Fruit fly (Drosophila melanogaster) whole organism, embryonic: ENCODE results near the gene Faa.

Experiments used
- Abd-B ChIP-seq: fragments of 200-800 bp; sonication (Bioruptor generic); optimal IDR thresholded peaks from 2 replicates; lab custom pipeline; 2018; ENCODE audit warnings: missing biosample characterization, mild to moderate bottlenecking, missing genetic modification characterization, moderate library complexity
- CG10462 ChIP-seq: fragments of 200-800 bp; sonication (Bioruptor generic); optimal IDR thresholded peaks from 2 replicates; lab custom pipeline; 2016; ENCODE audit warnings: missing biosample characterization, missing genetic modification characterization
- CG10565 ChIP-seq: fragments of 200-800 bp; sonication (Bioruptor generic); optimal IDR thresholded peaks from 3 replicates; lab custom pipeline; 2016; ENCODE audit warnings: missing biosample characterization, mild to moderate bottlenecking, missing genetic modification characterization
- CG10979 ChIP-seq: fragments of 200-800 bp; sonication (Bioruptor generic); optimal IDR thresholded peaks from 2 replicates; lab custom pipeline; 2018; ENCODE audit warnings: missing biosample characterization, mild to moderate bottlenecking, missing genetic modification characterization, moderate library complexity
- CG11085 ChIP-seq: fragments of 200-800 bp; sonication (Bioruptor generic); IDR thresholded peaks from 2 replicates; pipeline ENCODE4 v1.3.6; 2022; ENCODE audit warnings: missing biosample characterization, missing genetic modification characterization
- CG12236 ChIP-seq: fragments of 200-800 bp; sonication (Bioruptor generic); optimal IDR thresholded peaks from 2 replicates; lab custom pipeline; 2016; ENCODE audit warnings: missing biosample characterization, missing genetic modification characterization
- CG12942 ChIP-seq: fragments of 200-800 bp; sonication (Bioruptor generic); optimal IDR thresholded peaks from 3 replicates; lab custom pipeline; 2016; ENCODE audit warnings: missing biosample characterization, missing genetic modification characterization
- CG14014 ChIP-seq: fragments of 200-800 bp; sonication (Bioruptor generic); IDR thresholded peaks from 2 replicates; pipeline ENCODE4 v1.3.6; 2022; ENCODE audit warnings: missing biosample characterization, missing genetic modification characterization
- CG14667 ChIP-seq: fragments of 200-800 bp; sonication (Bioruptor generic); IDR thresholded peaks from 2 replicates; pipeline ENCODE4 v1.3.6; 2022; ENCODE audit warnings: missing biosample characterization, missing genetic modification characterization
- CG1792 ChIP-seq: fragments of 200-800 bp; sonication (Bioruptor generic); optimal IDR thresholded peaks from 2 replicates; lab custom pipeline; 2016; ENCODE audit warnings: missing biosample characterization, missing genetic modification characterization
- CG18011 ChIP-seq: fragments of 200-800 bp; sonication (Bioruptor generic); optimal IDR thresholded peaks from 2 replicates; lab custom pipeline; 2017; ENCODE audit warnings: missing biosample characterization, missing genetic modification characterization, mild to moderate bottlenecking, moderate library complexity, missing genotype
- CG18476 ChIP-seq: fragments of 200-800 bp; sonication (Bioruptor generic); optimal IDR thresholded peaks from 2 replicates; lab custom pipeline; 2016; ENCODE audit warnings: missing biosample characterization, mild to moderate bottlenecking, missing genetic modification characterization
- CG2875 ChIP-seq: fragments of 200-800 bp; sonication (Bioruptor generic); optimal IDR thresholded peaks from 2 replicates; lab custom pipeline; 2017; ENCODE audit warnings: missing biosample characterization, mild to moderate bottlenecking, missing genetic modification characterization, missing genetic modification reagents
- CG31388 ChIP-seq: fragments of 200-800 bp; sonication (Bioruptor generic); optimal IDR thresholded peaks from 2 replicates; lab custom pipeline; 2016; ENCODE audit warnings: missing biosample characterization, missing genetic modification characterization
- CG32532 ChIP-seq: fragments of 200-800 bp; sonication (Bioruptor generic); IDR thresholded peaks from 2 replicates; pipeline ENCODE4 v1.3.6; 2022; ENCODE audit warnings: missing biosample characterization, missing genetic modification characterization
- CG33213 ChIP-seq: fragments of 200-800 bp; sonication (Bioruptor generic); optimal IDR thresholded peaks from 3 replicates; lab custom pipeline; 2016; ENCODE audit warnings: missing biosample characterization, missing genetic modification characterization
- CG3995 ChIP-seq: fragments of 200-800 bp; sonication (Bioruptor generic); optimal IDR thresholded peaks from 3 replicates; lab custom pipeline; 2016; ENCODE audit warnings: missing biosample characterization, missing genetic modification characterization
- CG5180 ChIP-seq: fragments of 200-800 bp; sonication (Bioruptor generic); optimal IDR thresholded peaks from 3 replicates; lab custom pipeline; 2017; ENCODE audit warnings: missing biosample characterization, missing genetic modification characterization, mild to moderate bottlenecking, moderate library complexity, missing genetic modification reagents
- CG5953 ChIP-seq: fragments of 200-800 bp; sonication (Bioruptor generic); IDR thresholded peaks from 2 replicates; pipeline ENCODE4 v1.3.6; 2022; ENCODE audit warnings: missing biosample characterization, missing genetic modification characterization
- Dbx ChIP-seq: fragments of 200-800 bp; sonication (Bioruptor generic); IDR thresholded peaks from 3 replicates; pipeline ENCODE4 v1.3.6; 2022; ENCODE audit warnings: missing biosample characterization, missing genetic modification characterization
- Elba2 ChIP-seq: fragments of 200-800 bp; sonication (Bioruptor generic); optimal IDR thresholded peaks from 3 replicates; lab custom pipeline; 2016; ENCODE audit warnings: missing biosample characterization, missing genetic modification characterization
- Fer2 ChIP-seq: fragments of 200-800 bp; sonication (Bioruptor generic); optimal IDR thresholded peaks from 2 replicates; lab custom pipeline; 2018; ENCODE audit warnings: missing biosample characterization, mild to moderate bottlenecking, missing genetic modification characterization, moderate library complexity
- Mes4 ChIP-seq: fragments of 200-800 bp; sonication (Bioruptor generic); optimal IDR thresholded peaks from 2 replicates; lab custom pipeline; 2016; ENCODE audit warnings: missing biosample characterization, missing genetic modification characterization
- Nf-YC ChIP-seq: fragments of 200-800 bp; optimal IDR thresholded peaks from 3 replicates; lab custom pipeline; 2019; ENCODE audit warnings: missing biosample characterization, mild to moderate bottlenecking, missing genetic modification characterization, moderate library complexity
- Poxn ChIP-seq: fragments of 200-800 bp; sonication (Bioruptor generic); IDR thresholded peaks from 2 replicates; pipeline ENCODE4 v1.3.6; 2022; ENCODE audit warnings: missing biosample characterization, missing genetic modification characterization
- Side ChIP-seq: fragments of 200-800 bp; sonication (Bioruptor generic); optimal IDR thresholded peaks from 2 replicates; lab custom pipeline; 2016; ENCODE audit warnings: missing biosample characterization, missing genetic modification characterization
- ara ChIP-seq: fragments of 200-800 bp; sonication (Bioruptor generic); IDR thresholded peaks from 2 replicates; pipeline ENCODE4 v1.3.6; 2022; ENCODE audit warnings: missing biosample characterization, missing genetic modification characterization
- ase ChIP-seq: fragments of 200-800 bp; sonication (Bioruptor generic); IDR thresholded peaks from 3 replicates; pipeline ENCODE4 v1.3.6; 2022; ENCODE audit warnings: missing biosample characterization, missing genetic modification characterization
- bab2 ChIP-seq: fragments of 200-800 bp; sonication (Bioruptor generic); optimal IDR thresholded peaks from 2 replicates; lab custom pipeline; 2016; ENCODE audit warnings: missing biosample characterization, missing genetic modification characterization
- bsh ChIP-seq, 2 experiments: fragments of 200-800 bp; sonication (Bioruptor generic); optimal IDR thresholded peaks; 2 replicates each; lab custom pipeline; 2017 to 2018; ENCODE audit warnings: mild to moderate bottlenecking in 2 of 2, missing biosample characterization in 2 of 2, missing genetic modification characterization in 2 of 2, moderate library complexity in 1 of 2
- cad ChIP-seq: fragments of >200 bp; optimal IDR thresholded peaks from 2 replicates; lab custom pipeline; 2017; ENCODE audit warnings: missing biosample characterization, missing genetic modification characterization
- chinmo ChIP-seq: fragments of 200-800 bp; sonication (Bioruptor generic); IDR thresholded peaks from 4 replicates; pipeline ENCODE4 v1.3.6; 2022; ENCODE audit warnings: missing biosample characterization, missing genetic modification characterization; ENCODE audit not compliant: partially characterized antibody
- croc ChIP-seq: fragments of 200-800 bp; sonication (Bioruptor generic); conservative IDR thresholded peaks from 3 replicates; pipeline ENCODE4 v1.3.6; 2022; ENCODE audit warnings: missing biosample characterization, missing genetic modification characterization
- danr ChIP-seq: fragments of 200-800 bp; sonication (Bioruptor generic); IDR thresholded peaks from 2 replicates; pipeline ENCODE4 v1.3.6; 2022; ENCODE audit warnings: missing biosample characterization, missing genetic modification characterization
- dimm ChIP-seq: fragments of 200-800 bp; sonication (Bioruptor generic); IDR thresholded peaks from 2 replicates; pipeline ENCODE4 v1.3.6; 2022; ENCODE audit warnings: missing biosample characterization, missing genetic modification characterization
- disco-r ChIP-seq: fragments of 200-800 bp; sonication (Bioruptor generic); optimal IDR thresholded peaks from 2 replicates; lab custom pipeline; 2016; ENCODE audit warnings: missing biosample characterization, missing genetic modification characterization
- dysf ChIP-seq: fragments of 200-800 bp; sonication (Bioruptor generic); IDR thresholded peaks from 3 replicates; pipeline ENCODE4 v1.3.6; 2022; ENCODE audit warnings: missing biosample characterization, missing genetic modification characterization
- emc ChIP-seq: fragments of 200-800 bp; sonication (Bioruptor generic); optimal IDR thresholded peaks from 2 replicates; lab custom pipeline; 2016; ENCODE audit warnings: missing biosample characterization, missing genetic modification characterization
- fd64A ChIP-seq: fragments of 200-800 bp; sonication (Bioruptor generic); optimal IDR thresholded peaks from 3 replicates; lab custom pipeline; 2018; ENCODE audit warnings: missing biosample characterization, mild to moderate bottlenecking, missing genetic modification characterization
- gce ChIP-seq: fragments of 200-800 bp; sonication (Bioruptor generic); IDR thresholded peaks from 3 replicates; pipeline ENCODE4 v1.3.6; 2022; ENCODE audit warnings: missing biosample characterization, missing genetic modification characterization
- grau ChIP-seq: fragments of 200-800 bp; optimal IDR thresholded peaks from 3 replicates; lab custom pipeline; 2019; ENCODE audit warnings: missing biosample characterization, mild to moderate bottlenecking, missing genetic modification characterization, moderate library complexity
- ham ChIP-seq: fragments of 200-800 bp; sonication (Bioruptor generic); IDR thresholded peaks from 2 replicates; pipeline ENCODE4 v1.3.6; 2022; ENCODE audit warnings: missing biosample characterization, missing genetic modification characterization
- klu ChIP-seq: fragments of 200-800 bp; sonication (Bioruptor generic); IDR thresholded peaks from 2 replicates; pipeline ENCODE4 v1.3.6; 2022; ENCODE audit warnings: missing biosample characterization, missing genetic modification characterization
- luna ChIP-seq: fragments of 200-800 bp; sonication (Bioruptor generic); optimal IDR thresholded peaks from 2 replicates; lab custom pipeline; 2016; ENCODE audit warnings: missing biosample characterization, missing genetic modification characterization
- nerfin-1 ChIP-seq: fragments of 200-800 bp; sonication (Bioruptor generic); optimal IDR thresholded peaks from 3 replicates; lab custom pipeline; 2019; ENCODE audit warnings: missing biosample characterization, mild to moderate bottlenecking, missing genetic modification characterization, moderate library complexity
- ranshi ChIP-seq: fragments of 200-800 bp; sonication (Bioruptor generic); IDR thresholded peaks from 2 replicates; pipeline ENCODE4 v1.3.6; 2022; ENCODE audit warnings: missing biosample characterization, missing genetic modification characterization
- sqz ChIP-seq: fragments of 200-800 bp; sonication (Bioruptor generic); optimal IDR thresholded peaks from 3 replicates; lab custom pipeline; 2018; ENCODE audit warnings: missing biosample characterization, mild to moderate bottlenecking, missing genetic modification characterization
- ssp ChIP-seq: fragments of 200-800 bp; sonication (Bioruptor generic); IDR thresholded peaks from 2 replicates; pipeline ENCODE4 v1.3.6; 2022; ENCODE audit warnings: missing biosample characterization, missing genetic modification characterization
- tgo ChIP-seq: fragments of 200-800 bp; sonication (Bioruptor generic); IDR thresholded peaks from 3 replicates; pipeline ENCODE4 v1.3.6; 2022; ENCODE audit warnings: missing biosample characterization, missing genetic modification characterization
- wor ChIP-seq: fragments of 200-800 bp; sonication (Bioruptor generic); IDR thresholded peaks from 2 replicates; pipeline ENCODE4 v1.3.6; 2022; ENCODE audit warnings: missing biosample characterization, missing genetic modification characterization
- zen2 ChIP-seq: fragments of 200-800 bp; sonication (Bioruptor generic); IDR thresholded peaks from 3 replicates; pipeline ENCODE4 v1.3.6; 2022; ENCODE audit warnings: missing biosample characterization, missing genetic modification characterization; ENCODE audit not compliant: partially characterized antibody

Gene Faa

DNA sequence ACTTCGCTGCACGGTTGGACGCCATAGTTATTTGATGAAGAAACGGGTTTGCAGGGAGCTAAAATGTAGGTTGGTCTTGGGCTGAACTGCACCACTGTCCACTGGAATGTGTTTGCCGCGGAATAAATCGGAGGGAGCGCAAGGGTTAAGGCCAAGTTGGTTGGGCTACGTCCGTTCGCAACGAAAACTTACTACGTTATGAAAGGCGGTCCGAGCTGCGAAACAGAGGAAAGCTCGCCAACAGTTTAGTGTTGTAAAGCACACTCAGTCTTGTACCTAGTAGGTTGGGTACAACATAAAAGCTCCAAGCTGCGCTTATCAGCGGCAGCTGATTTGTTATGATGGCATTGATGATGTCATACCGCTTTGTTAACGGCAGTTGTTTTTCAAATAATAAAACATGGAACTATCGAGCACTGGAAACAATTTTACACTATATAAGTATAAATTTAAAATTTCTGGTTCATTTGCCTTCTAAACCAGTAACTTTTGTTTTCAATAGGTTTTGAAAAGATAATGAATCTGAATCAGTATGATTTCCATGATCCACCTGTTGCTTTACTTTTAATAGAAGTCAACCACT is 48.5 kb upstream of the Faa start, which contains the start of gene Chd64 (continued):
- no peak for TF ChIP-seq CG10462
- TF ChIP-seq chinmo (GFP tag; lab: Robert Waterston, UW), result peak; percentile 91; the same call in 3 of the 4 replicates
- no peak for TF ChIP-seq bab2 (GFP tag; lab: Kevin White, UChicago)
- no peak for TF ChIP-seq CG14667
- TF ChIP-seq emc, result no peak
- TF ChIP-seq luna, result no peak
- TF ChIP-seq Fer2 (tag; lab: Kevin White, UChicago), result no peak
- TF ChIP-seq ranshi (GFP tag; lab: Robert Waterston, UW), result no peak
- no peak for TF ChIP-seq CG18011
- no peak for TF ChIP-seq CG2875
- TF ChIP-seq CG10565 (GFP tag; lab: Kevin White, UChicago), result no peak
- no peak for TF ChIP-seq CG31388 (GFP tag; lab: Kevin White, UChicago)
- no peak for TF ChIP-seq CG5180 (GFP tag; lab: Kevin White, UChicago)
- TF ChIP-seq wor, result no peak
- TF ChIP-seq fd64A, result no peak
- TF ChIP-seq CG32532, result no peak; the same call in none of the 2 replicates
- TF ChIP-seq ham (GFP tag; lab: Robert Waterston, UW), result no peak
- peak; percentile 13 for TF ChIP-seq CG10979
- TF ChIP-seq CG33213 (GFP tag; lab: Kevin White, UChicago), result no peak
- TF ChIP-seq zen2 (GFP tag; lab: Robert Waterston, UW), result peak; percentile 74; the same call in 2 of the 3 replicates
- no peak for TF ChIP-seq CG12236 (GFP tag; lab: Kevin White, UChicago)
- TF ChIP-seq croc (GFP tag; lab: Robert Waterston, UW), result no peak
- TF ChIP-seq CG5953 (GFP tag; lab: Robert Waterston, UW), result no peak
- no peak for TF ChIP-seq CG12942
- peak; percentile 48 for TF ChIP-seq Nf-YC (tag; lab: Kevin White, UChicago)
- TF ChIP-seq Elba2 (GFP tag; lab: Kevin White, UChicago), result no peak
- TF ChIP-seq danr (GFP tag; lab: Robert Waterston, UW), result no peak
- peak; percentile 38; the same call in 1 of the 3 replicates for TF ChIP-seq dysf (GFP tag; lab: Robert Waterston, UW)
- TF ChIP-seq Side (GFP tag; lab: Kevin White, UChicago), result peak; percentile 41
- TF ChIP-seq CG18476 (GFP tag; lab: Kevin White, UChicago), result peak; percentile 6
- TF ChIP-seq Poxn (GFP tag; lab: Robert Waterston, UW), result no peak
- peak; percentile 5 for TF ChIP-seq CG1792 (GFP tag; lab: Kevin White, UChicago)
- TF ChIP-seq dimm (GFP tag; lab: Robert Waterston, UW), result no peak
- TF ChIP-seq disco-r (GFP tag; lab: Kevin White, UChicago), result no peak
- no peak for TF ChIP-seq ssp
- TF ChIP-seq cad (GFP tag; lab: Kevin White, UChicago), result no peak
- TF ChIP-seq CG11085, result peak; percentile 9; the same call in 1 of the 2 replicates
- no peak for TF ChIP-seq ara (GFP tag; lab: Robert Waterston, UW)
- TF ChIP-seq gce, result no peak
- no peak for TF ChIP-seq Mes4 (GFP tag; lab: Kevin White, UChicago)
- TF ChIP-seq CG3995 (GFP tag; lab: Kevin White, UChicago), result no peak
- no peak for TF ChIP-seq sqz (GFP tag; lab: Kevin White, UChicago)
- TF ChIP-seq grau (tag; lab: Kevin White, UChicago), result peak; percentile 52
- TF ChIP-seq Abd-B, result no peak
- TF ChIP-seq tgo (GFP tag; lab: Robert Waterston, UW), result peak; percentile 46; the same call in 1 of the 3 replicates
- no peak for TF ChIP-seq nerfin-1 (tag; lab: Kevin White, UChicago)
- TF ChIP-seq bsh (GFP tag; optimal IDR thresholded peaks at IDR 0.05; lab: Kevin White, UChicago), result no peak
- no peak for TF ChIP-seq ase (GFP tag; lab: Robert Waterston, UW)
- TF ChIP-seq CG14014 (GFP tag; lab: Robert Waterston, UW), result no peak; the same call in 1 of the 2 replicates
- peak; percentile 77 for TF ChIP-seq Dbx (GFP tag; lab: Robert Waterston, UW)
- TF ChIP-seq klu, result no peak
